Fruit fly (Drosophila melanogaster) whole organism, embryonic: Measurements from ENCODE around the gene CG14212.
A peak's percentile ranks its signal among the peaks of the same experiment; 100 is the strongest.

Experiments
- ATbp ChIP-seq: fragments of 200-800 bp; sonication (Bioruptor generic); optimal IDR thresholded peaks from 2 replicates; lab custom pipeline; 2017; ENCODE audit warnings: missing biosample characterization, mild to moderate bottlenecking, missing genetic modification characterization, missing genetic modification reagents
- B-H1 ChIP-seq: fragments of 200-800 bp; sonication (Bioruptor generic); IDR thresholded peaks from 3 replicates; pipeline ENCODE4 v1.3.6; 2022; ENCODE audit warnings: missing biosample characterization, missing genetic modification characterization
- BtbVII ChIP-seq: fragments of 200-800 bp; sonication (Bioruptor generic); optimal IDR thresholded peaks from 3 replicates; lab custom pipeline; 2017; ENCODE audit warnings: missing biosample characterization, mild to moderate bottlenecking, missing genetic modification characterization
- CG10147 ChIP-seq: fragments of 200-800 bp; sonication (Bioruptor generic); optimal IDR thresholded peaks from 2 replicates; lab custom pipeline; 2019; ENCODE audit warnings: missing biosample characterization, mild to moderate bottlenecking, missing genetic modification characterization, moderate library complexity
- CG10321 ChIP-seq: fragments of 200-800 bp; sonication (Bioruptor generic); IDR thresholded peaks from 2 replicates; pipeline ENCODE4 v1.3.6; 2022; ENCODE audit warnings: missing biosample characterization, missing genetic modification characterization
- CG12219 ChIP-seq: fragments of 200-800 bp; sonication (Bioruptor generic); optimal IDR thresholded peaks from 3 replicates; lab custom pipeline; 2018; ENCODE audit warnings: missing biosample characterization, mild to moderate bottlenecking, missing genetic modification characterization
- CG12744 ChIP-seq: fragments of 200-800 bp; sonication (Bioruptor generic); optimal IDR thresholded peaks from 2 replicates; lab custom pipeline; 2016; ENCODE audit warnings: missing biosample characterization, missing genetic modification characterization
- CG14860 ChIP-seq: fragments of 200-800 bp; sonication (Bioruptor generic); IDR thresholded peaks from 3 replicates; pipeline ENCODE4 v1.3.6; 2022; ENCODE audit warnings: missing biosample characterization, missing genetic modification characterization; ENCODE audit not compliant: partially characterized antibody
- CG14965 ChIP-seq: fragments of 200-800 bp; sonication (Bioruptor generic); optimal IDR thresholded peaks from 2 replicates; lab custom pipeline; 2016; ENCODE audit warnings: missing biosample characterization, missing genetic modification characterization, borderline replicate concordance
- CG1603 ChIP-seq: fragments of 200-800 bp; sonication (Bioruptor generic); optimal IDR thresholded peaks from 2 replicates; lab custom pipeline; 2019; ENCODE audit warnings: missing biosample characterization, mild to moderate bottlenecking, missing genetic modification characterization, moderate library complexity
- CG17385 ChIP-seq: fragments of 200-800 bp; sonication (Bioruptor generic); optimal IDR thresholded peaks from 3 replicates; lab custom pipeline; 2018; ENCODE audit warnings: missing biosample characterization, mild to moderate bottlenecking, missing genetic modification characterization
- CG2889 ChIP-seq: fragments of 200-800 bp; sonication (Bioruptor generic); IDR thresholded peaks from 3 replicates; pipeline ENCODE4 v1.3.6; 2022; ENCODE audit warnings: missing biosample characterization, missing genetic modification characterization
- CG34422 ChIP-seq: fragments of 200-800 bp; sonication (Bioruptor generic); IDR thresholded peaks from 3 replicates; pipeline ENCODE4 v1.3.6; 2022; ENCODE audit warnings: missing biosample characterization, missing genetic modification characterization
- CG3726 ChIP-seq: fragments of 200-800 bp; sonication (Bioruptor generic); IDR thresholded peaks from 3 replicates; pipeline ENCODE4, ENCODE4 v1.3.6; 2022; ENCODE audit warnings: missing biosample characterization, missing genetic modification characterization
- CG3847 ChIP-seq: fragments of 200-800 bp; sonication (Bioruptor generic); IDR thresholded peaks from 2 replicates; pipeline ENCODE4 v1.3.6; 2022; ENCODE audit warnings: missing biosample characterization, missing genetic modification characterization
- CG4617 ChIP-seq: fragments of 200-800 bp; sonication (Bioruptor generic); optimal IDR thresholded peaks from 3 replicates; lab custom pipeline; 2016; ENCODE audit warnings: missing biosample characterization, missing genetic modification characterization, borderline replicate concordance
- CG7987 ChIP-seq: fragments of 200-800 bp; sonication (Bioruptor generic); optimal IDR thresholded peaks from 2 replicates; lab custom pipeline; 2018; ENCODE audit warnings: missing biosample characterization, mild to moderate bottlenecking, missing genetic modification characterization, moderate library complexity
- CG8924 ChIP-seq: fragments of 200-800 bp; optimal IDR thresholded peaks from 3 replicates; lab custom pipeline; 2019; ENCODE audit warnings: missing biosample characterization, mild to moderate bottlenecking, missing genetic modification characterization, moderate library complexity
- CG8944 ChIP-seq: fragments of 200-800 bp; sonication (Bioruptor generic); optimal IDR thresholded peaks from 3 replicates; lab custom pipeline; 2016; ENCODE audit warnings: missing biosample characterization, missing genetic modification characterization
- CG9215 ChIP-seq: fragments of 200-800 bp; sonication (Bioruptor generic); IDR thresholded peaks from 2 replicates; pipeline ENCODE4 v1.3.6; 2022; ENCODE audit warnings: missing biosample characterization, missing genetic modification characterization
- Deaf1 ChIP-seq: fragments of 200-800 bp; optimal IDR thresholded peaks from 3 replicates; lab custom pipeline; 2019; ENCODE audit warnings: missing biosample characterization, mild to moderate bottlenecking, missing genetic modification characterization, moderate library complexity
- Doc2 ChIP-seq: fragments of 200-800 bp; sonication (Bioruptor generic); IDR thresholded peaks from 2 replicates; pipeline ENCODE4 v1.3.6; 2022; ENCODE audit warnings: missing biosample characterization, missing genetic modification characterization
- Doc3 ChIP-seq: fragments of 200-800 bp; sonication (Bioruptor generic); IDR thresholded peaks from 3 replicates; pipeline ENCODE4 v1.3.6; 2022; ENCODE audit warnings: missing biosample characterization, missing genetic modification characterization; ENCODE audit not compliant: partially characterized antibody
- Dp ChIP-seq: fragments of 200-800 bp; sonication (Bioruptor generic); optimal IDR thresholded peaks from 2 replicates; lab custom pipeline; 2018; ENCODE audit warnings: missing biosample characterization, mild to moderate bottlenecking, missing genetic modification characterization, moderate library complexity
- Eip74EF ChIP-seq, 2 experiments: fragments of 200-800 bp in 1 of 2; fragments of >200 bp in 1 of 2; sonication (Bioruptor generic) in 1 of 2; optimal IDR thresholded peaks; 2 replicates each; lab custom pipeline; 2017 to 2019; ENCODE audit warnings: missing biosample characterization in 2 of 2, missing genetic modification characterization in 2 of 2, mild to moderate bottlenecking in 1 of 2, moderate library complexity in 1 of 2
- Hr3 ChIP-seq: fragments of 200-800 bp; sonication (Bioruptor generic); optimal IDR thresholded peaks from 3 replicates; lab custom pipeline; 2016; ENCODE audit warnings: missing biosample characterization, missing genetic modification characterization
- Hr39 ChIP-seq: fragments of >200 bp; optimal IDR thresholded peaks from 2 replicates; lab custom pipeline; 2017
- NK7.1 ChIP-seq: fragments of 200-800 bp; sonication (Bioruptor generic); optimal IDR thresholded peaks from 3 replicates; lab custom pipeline; 2016; ENCODE audit warnings: missing biosample characterization, missing genetic modification characterization
- Nf-YA ChIP-seq: fragments of 200-800 bp; sonication (Bioruptor generic); IDR thresholded peaks from 2 replicates; pipeline ENCODE4 v1.3.6; 2022; ENCODE audit warnings: missing biosample characterization, missing genetic modification characterization
- Opbp ChIP-seq: fragments of 200-800 bp; sonication (Bioruptor generic); IDR thresholded peaks from 3 replicates; pipeline ENCODE4 v1.3.6; 2022; ENCODE audit warnings: missing biosample characterization, missing genetic modification characterization; ENCODE audit not compliant: partially characterized antibody
- PHDP ChIP-seq: fragments of 200-800 bp; sonication (Bioruptor generic); optimal IDR thresholded peaks from 3 replicates; lab custom pipeline; 2018; ENCODE audit warnings: missing biosample characterization, mild to moderate bottlenecking, missing genetic modification characterization, moderate library complexity
- Scr ChIP-seq: fragments of 200-800 bp; sonication (Bioruptor generic); IDR thresholded peaks from 2 replicates; pipeline ENCODE4 v1.3.6; 2022; ENCODE audit warnings: missing biosample characterization, missing genetic modification characterization; ENCODE audit not compliant: partially characterized antibody
- Xbp1 ChIP-seq: fragments of 200-800 bp; sonication (Bioruptor generic); optimal IDR thresholded peaks from 3 replicates; lab custom pipeline; 2016; ENCODE audit warnings: missing biosample characterization, mild to moderate bottlenecking, missing genetic modification characterization
- corto ChIP-seq: fragments of 200-800 bp; sonication (Bioruptor generic); optimal IDR thresholded peaks from 2 replicates; lab custom pipeline; 2016; ENCODE audit warnings: missing biosample characterization, mild to moderate bottlenecking, missing genetic modification characterization, moderate library complexity
- dan ChIP-seq: fragments of 200-800 bp; sonication (Bioruptor generic); IDR thresholded peaks from 2 replicates; pipeline ENCODE4 v1.3.6; 2022; ENCODE audit warnings: missing biosample characterization, missing genetic modification characterization
- disco-r ChIP-seq: fragments of 200-800 bp; sonication (Bioruptor generic); optimal IDR thresholded peaks from 2 replicates; lab custom pipeline; 2016; ENCODE audit warnings: missing biosample characterization, missing genetic modification characterization
- eyg ChIP-seq: fragments of 200-800 bp; sonication (Bioruptor generic); optimal IDR thresholded peaks from 3 replicates; lab custom pipeline; 2016; ENCODE audit warnings: missing biosample characterization, missing genetic modification characterization
- hth ChIP-seq: fragments of >200 bp; optimal IDR thresholded peaks from 2 replicates; lab custom pipeline; 2017; ENCODE audit warnings: inconsistent platforms
- lmd ChIP-seq: fragments of 200-800 bp; sonication (Bioruptor generic); IDR thresholded peaks from 2 replicates; pipeline ENCODE4 v1.3.6; 2022; ENCODE audit warnings: missing biosample characterization, missing genetic modification characterization
- maf-S ChIP-seq: fragments of 200-800 bp; sonication (Bioruptor generic); optimal IDR thresholded peaks from 2 replicates; lab custom pipeline; 2016; ENCODE audit warnings: missing biosample characterization, missing genetic modification characterization
- org-1 ChIP-seq: fragments of 200-800 bp; sonication (Bioruptor generic); optimal IDR thresholded peaks from 2 replicates; lab custom pipeline; 2017; ENCODE audit warnings: missing biosample characterization, missing genetic modification characterization
- peb ChIP-seq: fragments of 200-800 bp; sonication (Bioruptor generic); IDR thresholded peaks from 2 replicates; pipeline ENCODE4 v1.3.6; 2022; ENCODE audit warnings: missing biosample characterization, missing genetic modification characterization
- pho ChIP-seq: fragments of 200-800 bp; sonication (Bioruptor generic); optimal IDR thresholded peaks from 2 replicates; lab custom pipeline; 2016; ENCODE audit warnings: missing biosample characterization, missing genetic modification characterization
- rib ChIP-seq: fragments of 200-800 bp; sonication (Bioruptor generic); IDR thresholded peaks from 2 replicates; pipeline ENCODE4 v1.3.6; 2022; ENCODE audit warnings: missing biosample characterization, missing genetic modification characterization
- ro ChIP-seq: fragments of 200-800 bp; sonication (Bioruptor generic); IDR thresholded peaks from 2 replicates; pipeline ENCODE4 v1.3.6; 2022; ENCODE audit warnings: missing biosample characterization, missing genetic modification characterization
- sc ChIP-seq, 3 experiments: fragments of >200 bp in 2 of 3; fragments of 200-800 bp in 1 of 3; sonication (Bioruptor generic) in 1 of 3; optimal IDR thresholded peaks; 2 replicates in 2 of 3; 3 replicates in 1 of 3; lab custom pipeline; 2017; ENCODE audit warnings: mild to moderate bottlenecking in 1 of 3, missing biosample characterization in 1 of 3, missing genetic modification characterization in 1 of 3, missing genetic modification reagents in 1 of 3
- sd ChIP-seq: fragments of 200-800 bp; sonication (Bioruptor generic); optimal IDR thresholded peaks from 3 replicates; lab custom pipeline; 2018; ENCODE audit warnings: missing biosample characterization, mild to moderate bottlenecking, missing genetic modification characterization, moderate library complexity
- sima ChIP-seq: fragments of 200-800 bp; sonication (Bioruptor generic); optimal IDR thresholded peaks from 2 replicates; lab custom pipeline; 2016; ENCODE audit warnings: missing biosample characterization, missing genetic modification characterization
- vvl ChIP-seq: fragments of 200-800 bp; sonication (Bioruptor generic); IDR thresholded peaks from 2 replicates; pipeline ENCODE4 v1.3.6; 2022; ENCODE audit warnings: missing biosample characterization, missing genetic modification characterization
- zen2 ChIP-seq: fragments of 200-800 bp; sonication (Bioruptor generic); IDR thresholded peaks from 3 replicates; pipeline ENCODE4 v1.3.6; 2022; ENCODE audit warnings: missing biosample characterization, missing genetic modification characterization; ENCODE audit not compliant: partially characterized antibody

Gene CG14212

DNA sequence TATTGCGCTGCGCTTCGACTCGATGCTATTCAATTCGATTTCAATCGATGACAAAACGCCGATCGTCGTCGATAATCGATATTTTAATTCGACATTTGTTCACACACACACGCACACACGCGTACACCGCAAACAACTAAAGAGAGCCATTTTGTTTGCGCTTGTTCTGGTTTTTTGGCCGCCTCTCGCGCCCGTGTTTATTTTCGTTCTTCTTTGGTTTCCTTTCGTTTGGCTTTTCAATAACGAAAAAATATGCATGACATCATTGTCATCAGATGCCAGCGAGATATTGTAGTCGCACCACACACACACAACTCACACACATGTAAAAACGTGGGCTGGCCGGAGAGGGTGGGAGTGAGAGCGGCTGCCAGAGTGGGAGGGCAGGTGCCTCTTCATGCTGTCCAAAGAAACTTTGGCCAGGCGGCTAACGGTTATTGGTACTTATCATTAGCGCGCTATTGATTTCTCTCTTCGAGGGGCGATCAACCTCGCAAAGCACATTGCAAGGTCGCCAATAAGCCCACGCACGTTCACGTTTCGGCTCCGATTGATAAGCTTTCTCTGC is 17.4 kb upstream of the CG14212 start (continued):
- TF ChIP-seq dan (no peak), Dp (GFP tag; lab: Kevin White, UChicago) (no peak), pho (no peak), CG7987 (no peak), CG3726 (GFP tag; lab: Robert Waterston, UW) (no peak), vvl (GFP tag; lab: Robert Waterston, UW) (no peak), Scr (peak; percentile 49; the same call in 1 of the 2 replicates), Opbp (GFP tag; lab: Robert Waterston, UW) (peak; percentile 55; the same call in 2 of the 3 replicates), disco-r (GFP tag; lab: Kevin White, UChicago) (no peak), sc (optimal IDR thresholded peaks at IDR 0.05; lab: Kevin White, UChicago) (no peak), sc (GFP tag; optimal IDR thresholded peaks at IDR 0.05; lab: Kevin White, UChicago) (no peak), maf-S (GFP tag; lab: Kevin White, UChicago) (no peak), CG12219 (GFP tag; lab: Kevin White, UChicago) (no peak), NK7.1 (GFP tag; lab: Kevin White, UChicago) (no peak), CG8944 (no peak), CG14860 (GFP tag; lab: Robert Waterston, UW) (peak; percentile 56; the same call in 1 of the 3 replicates), Doc3 (peak; percentile 42; the same call in 1 of the 3 replicates), CG9215 (no peak), hth (lab: Kevin White, UChicago) (no peak), CG3847 (no peak), B-H1 (GFP tag; lab: Robert Waterston, UW) (no peak), zen2 (no peak), Nf-YA (GFP tag; lab: Robert Waterston, UW) (no peak), CG4617 (GFP tag; lab: Kevin White, UChicago) (no peak), Xbp1 (GFP tag; lab: Kevin White, UChicago) (no peak), Deaf1 (tag; lab: Kevin White, UChicago) (no peak), Eip74EF (GFP tag; optimal IDR thresholded peaks at IDR 0.05; lab: Kevin White, UChicago) (no peak), CG10147 (GFP tag; lab: Kevin White, UChicago) (no peak), CG8924 (tag; lab: Kevin White, UChicago) (peak; percentile 21), PHDP (tag; lab: Kevin White, UChicago) (no peak), lmd (GFP tag; lab: Robert Waterston, UW) (no peak), eyg (GFP tag; lab: Kevin White, UChicago) (no peak), Hr3 (GFP tag; lab: Kevin White, UChicago) (no peak), sd (tag; lab: Kevin White, UChicago) (peak; percentile 78), CG34422 (GFP tag; lab: Robert Waterston, UW) (peak; percentile 28; the same call in 1 of the 3 replicates), corto (no peak), org-1 (no peak), CG12744 (no peak), CG2889 (no peak), ATbp (GFP tag; lab: Kevin White, UChicago) (no peak), sima (GFP tag; lab: Kevin White, UChicago) (no peak), CG14965 (GFP tag; lab: Kevin White, UChicago) (no peak), Hr39 (lab: Kevin White, UChicago) (no peak), CG10321 (no peak), peb (GFP tag; lab: Robert Waterston, UW) (no peak), ro (GFP tag; lab: Robert Waterston, UW) (no peak), Doc2 (no peak), BtbVII (GFP tag; lab: Kevin White, UChicago) (no peak), rib (no peak), CG1603 (no peak), CG17385 (GFP tag; lab: Kevin White, UChicago) (no peak)
